Worm (Caenorhabditis elegans) whole organism, L4 larva: ENCODE measurements around the gene ZK673.6.
A peak's percentile ranks its signal among the peaks of the same experiment; 100 is the strongest.

ENCODE experiments used
- F26F4.8 ChIP-seq: fragments of 200-800 bp; sonication (Bioruptor generic); conservative IDR thresholded peaks from 2 replicates; pipeline ENCODE4 v1.3.6; 2022; ENCODE audit warnings: missing genetic modification characterization, missing compliant biosample characterization
- R02D3.7 ChIP-seq: fragments of 150-350 bp; sonication (generic microtip); optimal IDR thresholded peaks from 3 replicates; lab custom pipeline; 2014; ENCODE audit warnings: missing biosample characterization, missing genetic modification characterization
- T20F7.1 ChIP-seq: fragments of 200-800 bp; sonication (Bioruptor generic); optimal IDR thresholded peaks from 2 replicates; lab custom pipeline; 2018; ENCODE audit warnings: mild to moderate bottlenecking, missing genetic modification characterization, missing compliant biosample characterization
- Y5F2A.4 ChIP-seq: fragments of 200-800 bp; sonication (Bioruptor generic); optimal IDR thresholded peaks from 2 replicates; lab custom pipeline; 2018; ENCODE audit warnings: mild to moderate bottlenecking, missing genetic modification characterization, missing compliant biosample characterization
- ZK337.2 ChIP-seq: fragments of 200-800 bp; sonication (Bioruptor generic); IDR thresholded peaks from 2 replicates; pipeline ENCODE4 v1.3.6; 2022; ENCODE audit warnings: missing genetic modification reagents, missing genetic modification characterization, missing compliant biosample characterization
- aha-1 ChIP-seq: fragments of 150-350 bp; peaks from one replicate; lab custom pipeline; 2014; ENCODE audit warnings: missing biosample characterization, missing genetic modification characterization
- aly-2 ChIP-seq: sonication (generic microtip); optimal IDR thresholded peaks from 2 replicates; lab custom pipeline; 2018; ENCODE audit warnings: missing biosample characterization, missing genetic modification characterization
- daf-16 ChIP-seq, 3 experiments: sonication (generic microtip); optimal IDR thresholded peaks; 2 replicates each; lab custom pipeline; 2016 to 2017; ENCODE audit warnings: missing genetic modification characterization in 3 of 3, missing genetic modification reagents in 3 of 3, mild to moderate bottlenecking in 2 of 3, missing compliant biosample characterization in 2 of 3, missing biosample characterization in 1 of 3, moderate library complexity in 1 of 3
- dmd-6 ChIP-seq: fragments of 200-800 bp; sonication (Bioruptor generic); IDR thresholded peaks from 2 replicates; pipeline ENCODE4 v1.3.6; 2022; ENCODE audit warnings: missing genetic modification reagents, missing genetic modification characterization, missing compliant biosample characterization
- dve-1 ChIP-seq: sonication (generic microtip); optimal IDR thresholded peaks from 2 replicates; lab custom pipeline; 2017; ENCODE audit warnings: antibody characterized with exemption, mild to moderate bottlenecking, missing genetic modification characterization, missing compliant biosample characterization; ENCODE audit not compliant: insufficient read depth
- egl-27 ChIP-seq: sonication (generic microtip); optimal IDR thresholded peaks from 3 replicates; lab custom pipeline; 2017; ENCODE audit warnings: missing biosample characterization, missing genetic modification reagents, missing genetic modification characterization
- fos-1 ChIP-seq: fragments of 150-350 bp; optimal IDR thresholded peaks from 2 replicates; lab custom pipeline; 2014; ENCODE audit warnings: missing biosample characterization, missing genetic modification characterization
- hif-1 ChIP-seq, 2 experiments: sonication (generic microtip); optimal IDR thresholded peaks; 2 replicates each; lab custom pipeline; 2016 to 2017; ENCODE audit warnings: missing compliant biosample characterization in 2 of 2, missing genetic modification characterization in 2 of 2, missing genetic modification reagents in 2 of 2, missing genotype in 2 of 2, mild to moderate bottlenecking in 1 of 2
- hlh-11 ChIP-seq: fragments of 200-800 bp; sonication (Bioruptor generic); optimal IDR thresholded peaks from 2 replicates; lab custom pipeline; 2018; ENCODE audit warnings: mild to moderate bottlenecking, missing genetic modification characterization, missing compliant biosample characterization
- hlh-30 ChIP-seq: sonication (generic microtip); optimal IDR thresholded peaks from 2 replicates; lab custom pipeline; 2017; ENCODE audit warnings: antibody characterized with exemption, mild to moderate bottlenecking, missing genetic modification characterization, missing compliant biosample characterization; ENCODE audit not compliant: insufficient read depth
- lin-15B ChIP-seq: fragments of 150-350 bp; sonication (generic microtip); optimal IDR thresholded peaks from 3 replicates; lab custom pipeline; 2014; ENCODE audit warnings: missing biosample characterization, missing genetic modification characterization
- lin-29 ChIP-seq: fragments of 200-800 bp; sonication (Bioruptor generic); IDR thresholded peaks from 2 replicates; pipeline ENCODE4 v1.3.6; 2022; ENCODE audit warnings: missing genetic modification reagents, missing genetic modification characterization, missing compliant biosample characterization
- lin-39 ChIP-seq: fragments of 150-350 bp; optimal IDR thresholded peaks from 2 replicates; lab custom pipeline; 2014; ENCODE audit warnings: missing biosample characterization, missing genetic modification reagents, missing genetic modification characterization
- mdt-29 ChIP-seq: fragments of 200-800 bp; sonication (Bioruptor generic); IDR thresholded peaks from 2 replicates; pipeline ENCODE4 v1.3.6; 2022; ENCODE audit warnings: missing genetic modification reagents, missing genetic modification characterization, missing compliant biosample characterization
- mep-1 ChIP-seq: fragments of 150-350 bp; sonication (generic microtip); optimal IDR thresholded peaks from 3 replicates; lab custom pipeline; 2014; ENCODE audit warnings: missing biosample characterization, missing genetic modification characterization
- mxl-3 ChIP-seq: fragments of 200-800 bp; sonication (Bioruptor generic); optimal IDR thresholded peaks from 2 replicates; lab custom pipeline; 2018; ENCODE audit warnings: mild to moderate bottlenecking, missing genetic modification characterization, missing compliant biosample characterization
- nhr-237 ChIP-seq: sonication (generic microtip); optimal IDR thresholded peaks from 2 replicates; lab custom pipeline; 2017; ENCODE audit warnings: missing biosample characterization, missing genetic modification characterization
- nhr-28 ChIP-seq: fragments of 150-350 bp; optimal IDR thresholded peaks from 2 replicates; lab custom pipeline; 2014; ENCODE audit warnings: missing biosample characterization, missing genetic modification characterization
- nhr-42 ChIP-seq: fragments of 200-800 bp; sonication (Bioruptor generic); IDR thresholded peaks from 2 replicates; pipeline ENCODE4 v1.3.6; 2022; ENCODE audit warnings: missing genetic modification characterization, missing compliant biosample characterization
- nhr-48 ChIP-seq: sonication (generic microtip); optimal IDR thresholded peaks from 2 replicates; lab custom pipeline; 2016; ENCODE audit warnings: mild to moderate bottlenecking, missing genetic modification characterization, missing compliant biosample characterization
- pha-4 ChIP-seq, 2 experiments: fragments of 150-350 bp in 1 of 2; fragments of 200-800 bp in 1 of 2; sonication (Bioruptor generic) in 1 of 2; IDR thresholded peaks in 1 of 2; optimal IDR thresholded peaks in 1 of 2; 2 replicates each; pipeline versions ENCODE4 v1.3.6 to Lab custom; 2014 to 2022; ENCODE audit warnings: missing genetic modification characterization in 2 of 2, missing genetic modification reagents in 2 of 2, missing biosample characterization in 1 of 2, missing compliant biosample characterization in 1 of 2
- php-3 ChIP-seq: fragments of 200-800 bp; sonication (Bioruptor generic); IDR thresholded peaks from 2 replicates; pipeline ENCODE4 v1.3.6; 2022; ENCODE audit warnings: missing genetic modification reagents, missing genetic modification characterization, missing compliant biosample characterization
- pqm-1 ChIP-seq: sonication (generic microtip); optimal IDR thresholded peaks from 2 replicates; lab custom pipeline; 2017; ENCODE audit warnings: missing biosample characterization, missing genetic modification characterization
- rbr-2 ChIP-seq: sonication (generic microtip); optimal IDR thresholded peaks from 2 replicates; lab custom pipeline; 2016; ENCODE audit warnings: missing genotype, missing genetic modification characterization, missing compliant biosample characterization
- saeg-2 ChIP-seq: fragments of 200-800 bp; sonication (Bioruptor generic); IDR thresholded peaks from 2 replicates; pipeline ENCODE4 v1.3.6; 2022; ENCODE audit warnings: missing genetic modification reagents, missing genetic modification characterization, missing compliant biosample characterization
- sdz-12 ChIP-seq: fragments of 200-800 bp; sonication (Bioruptor generic); optimal IDR thresholded peaks from 2 replicates; lab custom pipeline; 2018; ENCODE audit warnings: mild to moderate bottlenecking, missing genetic modification characterization, missing compliant biosample characterization
- set-16 ChIP-seq: fragments of 200-800 bp; sonication (Bioruptor generic); IDR thresholded peaks from 2 replicates; pipeline ENCODE4 v1.3.6; 2022; ENCODE audit warnings: missing genetic modification reagents, missing genetic modification characterization, missing compliant biosample characterization
- tag-97 ChIP-seq: fragments of 200-800 bp; sonication (Bioruptor generic); IDR thresholded peaks from 2 replicates; pipeline ENCODE4 v1.3.6; 2022; ENCODE audit warnings: missing genetic modification characterization, missing compliant biosample characterization
- unc-62 ChIP-seq, 3 experiments: fragments of 150-350 bp in 1 of 3; sonication (generic microtip); optimal IDR thresholded peaks in 2 of 3; peaks in 1 of 3; 1 replicate in 1 of 3; 2 replicates in 2 of 3; lab custom pipeline; 2014 to 2017; ENCODE audit warnings: missing biosample characterization in 3 of 3, missing genetic modification characterization in 3 of 3, missing genetic modification reagents in 3 of 3, missing genotype in 1 of 3
- vab-7 ChIP-seq: fragments of 200-800 bp; sonication (Bioruptor generic); IDR thresholded peaks from 2 replicates; pipeline ENCODE4 v1.3.6; 2022; ENCODE audit warnings: missing genetic modification reagents, missing genetic modification characterization, missing compliant biosample characterization
- zfp-2 ChIP-seq: sonication (generic microtip); optimal IDR thresholded peaks from 2 replicates; lab custom pipeline; 2016; ENCODE audit warnings: mild to moderate bottlenecking, missing genetic modification characterization, missing compliant biosample characterization
- zip-11 ChIP-seq: fragments of 200-800 bp; sonication (Bioruptor generic); IDR thresholded peaks from 2 replicates; pipeline ENCODE4 v1.3.6; 2022; ENCODE audit warnings: missing genetic modification characterization, missing compliant biosample characterization
- zip-2 ChIP-seq: fragments of 150-350 bp; optimal IDR thresholded peaks from 2 replicates; lab custom pipeline; 2014; ENCODE audit warnings: missing biosample characterization, missing genetic modification characterization
- ztf-7 ChIP-seq: fragments of 150-350 bp; optimal IDR thresholded peaks from 2 replicates; lab custom pipeline; 2014; ENCODE audit warnings: missing biosample characterization, missing genetic modification characterization

Gene ZK673.6

ce11 chrII:10485640-10486039 is 21.5 kb upstream of the ZK673.6 start:
- TF ChIP-seq pqm-1 (peak; percentile 91), aha-1 (tag; lab: Kevin White, UChicago) (peak; percentile 65), sdz-12 (GFP tag; lab: Kevin White, UChicago) (no peak), unc-62 (GFP tag; optimal IDR thresholded peaks at IDR 0.05 in 1 of 2; lab: Kevin White, UChicago) (peak in 1 of 2 experiments; percentile 66), unc-62 (tag; optimal IDR thresholded peaks at IDR 0.05; lab: Kevin White, UChicago) (no peak), egl-27 (tag; lab: Kevin White, UChicago) (no peak), lin-39 (tag; lab: Kevin White, UChicago) (no peak), vab-7 (GFP tag; lab: Robert Waterston, UW) (no peak), nhr-28 (tag; lab: Kevin White, UChicago) (peak; percentile 76), mxl-3 (GFP tag; lab: Kevin White, UChicago) (no peak), zip-2 (no peak), nhr-237 (tag; lab: Kevin White, UChicago) (no peak), php-3 (GFP tag; lab: Robert Waterston, UW) (peak; percentile 71), dmd-6 (GFP tag; lab: Robert Waterston, UW) (peak; percentile 61), nhr-42 (GFP tag; lab: Robert Waterston, UW) (no peak), rbr-2 (tag; lab: Kevin White, UChicago) (no peak), mep-1 (tag; lab: Kevin White, UChicago) (no peak), R02D3.7 (tag; lab: Kevin White, UChicago) (no peak), lin-29 (GFP tag; lab: Robert Waterston, UW) (no peak), zfp-2 (tag; lab: Kevin White, UChicago) (no peak), hlh-11 (tag; lab: Kevin White, UChicago) (peak; percentile 44), daf-16 (GFP tag; optimal IDR thresholded peaks at IDR 0.05; lab: Kevin White, UChicago) (no peak), daf-16 (tag; optimal IDR thresholded peaks at IDR 0.05; lab: Kevin White, UChicago) (no peak), mdt-29 (GFP tag; lab: Robert Waterston, UW) (no peak), fos-1 (tag; lab: Kevin White, UChicago) (no peak), lin-15B (tag; lab: Kevin White, UChicago) (no peak), set-16 (GFP tag; lab: Robert Waterston, UW) (no peak), Y5F2A.4 (GFP tag; lab: Kevin White, UChicago) (no peak), T20F7.1 (no peak)

DNA sequence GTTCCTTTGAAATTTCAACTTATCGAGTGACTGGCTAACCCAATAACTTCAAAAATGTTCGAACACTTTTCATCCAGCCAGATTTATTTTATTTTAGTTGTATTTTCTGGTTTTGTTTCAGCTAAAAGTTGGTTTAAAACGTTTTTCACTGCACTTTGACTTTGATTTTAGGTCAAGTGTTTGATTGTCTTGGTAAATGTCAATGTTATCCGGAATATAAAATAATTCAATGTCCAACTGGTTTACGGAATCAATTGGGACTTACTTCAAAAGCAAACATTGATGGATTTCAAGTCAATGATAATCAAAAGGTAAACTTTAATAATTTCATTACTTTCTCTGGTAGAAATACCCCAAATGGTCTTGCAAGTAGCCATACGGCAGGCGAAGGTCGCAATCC is 19.7 kb upstream of the ZK673.6 start:
- TF ChIP-seq aly-2 (no peak), ztf-7 (tag; lab: Kevin White, UChicago) (no peak), aha-1 (tag; lab: Kevin White, UChicago) (no peak), unc-62 (GFP tag; optimal IDR thresholded peaks at IDR 0.05 in 1 of 2; lab: Kevin White, UChicago) (peak in 1 of 2 experiments; percentile 91), unc-62 (tag; optimal IDR thresholded peaks at IDR 0.05; lab: Kevin White, UChicago) (no peak)

ce11 chrII:10482899-10483298 is 18.8 kb upstream of the ZK673.6 start:
- TF ChIP-seq F26F4.8 (GFP tag; lab: Robert Waterston, UW) (no peak), zip-2 (no peak), daf-16 (GFP tag; optimal IDR thresholded peaks at IDR 0.05; lab: Kevin White, UChicago) (no peak), daf-16 (tag; optimal IDR thresholded peaks at IDR 0.05; lab: Kevin White, UChicago) (peak; percentile 81), nhr-237 (tag; lab: Kevin White, UChicago) (no peak), unc-62 (GFP tag; optimal IDR thresholded peaks at IDR 0.05 in 1 of 2; lab: Kevin White, UChicago) (peak in 1 of 2 experiments; percentile 27), unc-62 (tag; optimal IDR thresholded peaks at IDR 0.05; lab: Kevin White, UChicago) (no peak), tag-97 (no peak), aly-2 (no peak), php-3 (GFP tag; lab: Robert Waterston, UW) (0 out of 2 replicates have a peak, but pooled peaks have one; percentile 40), ztf-7 (tag; lab: Kevin White, UChicago) (no peak), nhr-48 (tag; lab: Kevin White, UChicago) (no peak), hlh-11 (tag; lab: Kevin White, UChicago) (peak; percentile 2), hif-1 (tag; optimal IDR thresholded peaks at IDR 0.05; lab: Kevin White, UChicago) (peak in 1 of 2 experiments; percentile 84), dmd-6 (GFP tag; lab: Robert Waterston, UW) (peak; percentile 50; the same call in 1 of the 2 replicates), sdz-12 (GFP tag; lab: Kevin White, UChicago) (no peak), aha-1 (tag; lab: Kevin White, UChicago) (peak; percentile 77), pqm-1 (peak; percentile 84), hlh-30 (no peak), zfp-2 (tag; lab: Kevin White, UChicago) (no peak), zip-11 (GFP tag; lab: Robert Waterston, UW) (no peak), saeg-2 (no peak), dve-1 (tag; lab: Kevin White, UChicago) (peak; percentile 13), pha-4 (GFP tag; IDR thresholded peaks at IDR 0.05; lab: Robert Waterston, UW) (no peak), pha-4 (tag; optimal IDR thresholded peaks at IDR 0.05; lab: Kevin White, UChicago) (no peak), nhr-28 (tag; lab: Kevin White, UChicago) (peak; percentile 61), ZK337.2 (GFP tag; lab: Robert Waterston, UW) (no peak)
